Worm (Caenorhabditis elegans): ENCODE measurements around the gene sri-73.

DNA sequence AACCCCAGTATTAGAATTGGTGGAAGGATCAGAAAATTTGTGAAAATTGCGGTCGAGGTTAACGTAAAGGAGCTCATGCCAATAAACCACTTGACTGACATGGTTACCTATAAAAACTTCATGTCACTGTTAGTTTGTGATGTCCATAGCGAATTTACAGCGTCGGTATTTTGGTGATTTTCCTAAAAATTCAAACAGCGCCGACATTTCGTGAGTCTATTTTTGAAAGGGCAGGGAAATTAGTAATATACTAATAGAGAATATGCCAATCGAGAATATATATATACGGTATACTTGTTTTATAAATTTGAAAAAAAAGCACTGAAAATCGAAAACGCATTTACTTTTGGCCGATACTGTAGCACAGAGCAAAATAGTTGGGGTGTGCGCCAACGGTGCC, 9.8 kb downstream of the sri-73 start, which contains the start of gene srx-8:
- no peak for TF ChIP-seq rnt-1 (tag; optimal IDR thresholded peaks at IDR 0.05)
- no peak for TF ChIP-seq pqm-1 (tag; optimal IDR thresholded peaks at IDR 0.05)
- no peak for TF ChIP-seq sox-2 (GFP tag; IDR thresholded peaks at IDR 0.05)
- no peak for TF ChIP-seq tbx-7 (tag; optimal IDR thresholded peaks at IDR 0.05)
- no peak for TF ChIP-seq lin-11 (tag; optimal IDR thresholded peaks at IDR 0.05)
- TF ChIP-seq pha-4 (tag; optimal IDR thresholded peaks at IDR 0.05), result no peak
- TF ChIP-seq che-1 (tag; optimal IDR thresholded peaks at IDR 0.05), result no peak
- no peak for TF ChIP-seq nfya-1 (tag; optimal IDR thresholded peaks at IDR 0.05)
